Fruit fly (Drosophila melanogaster): ENCODE data around the gene CG4229.

The CG4229 gene

DNA sequence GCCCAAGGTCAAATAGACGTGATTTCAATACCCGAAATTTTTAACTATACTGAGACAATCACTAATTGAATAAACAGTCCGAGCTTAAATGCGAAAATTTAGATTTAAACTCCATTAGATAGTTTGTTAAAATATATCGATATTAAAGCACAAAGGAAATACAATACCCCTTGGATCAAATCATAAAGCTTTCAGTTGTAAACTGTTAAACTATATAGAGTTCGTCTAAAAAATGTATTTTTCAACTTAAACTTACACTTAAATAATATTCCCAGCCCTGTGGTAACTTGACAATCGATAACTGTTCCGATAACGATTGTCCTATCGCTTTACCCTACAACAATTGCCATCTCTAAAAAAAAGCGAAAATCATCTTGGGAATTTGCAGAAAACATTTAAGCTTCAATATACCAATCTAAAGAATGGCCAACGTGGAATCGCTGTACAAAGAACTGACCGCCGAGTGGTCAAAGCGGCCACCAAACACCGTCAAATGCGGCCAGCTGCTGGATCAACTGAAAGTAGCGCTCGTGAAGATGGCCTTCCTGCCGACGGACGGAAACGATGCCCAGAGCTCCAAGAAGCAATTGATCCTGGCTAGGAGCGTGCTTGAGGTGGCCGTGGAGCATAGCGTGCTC is 26.2 kb downstream of the CG4229 start, which contains the start of gene Rpn12 (continued):
- TF ChIP-seq fru (optimal IDR thresholded peaks at IDR 0.05) (no peak), Sry-β (GFP tag; optimal IDR thresholded peaks at IDR 0.05) (no peak), CG2875 (GFP tag; optimal IDR thresholded peaks at IDR 0.05) (no peak), Drgx (GFP tag; IDR thresholded peaks at IDR 0.05) (no peak), TFAM (GFP tag; optimal IDR thresholded peaks at IDR 0.05) (no peak), CG12744 (GFP tag; optimal IDR thresholded peaks at IDR 0.05) (no peak), CG18599 (GFP tag; optimal IDR thresholded peaks at IDR 0.05) (peak; percentile 24)

DNA sequence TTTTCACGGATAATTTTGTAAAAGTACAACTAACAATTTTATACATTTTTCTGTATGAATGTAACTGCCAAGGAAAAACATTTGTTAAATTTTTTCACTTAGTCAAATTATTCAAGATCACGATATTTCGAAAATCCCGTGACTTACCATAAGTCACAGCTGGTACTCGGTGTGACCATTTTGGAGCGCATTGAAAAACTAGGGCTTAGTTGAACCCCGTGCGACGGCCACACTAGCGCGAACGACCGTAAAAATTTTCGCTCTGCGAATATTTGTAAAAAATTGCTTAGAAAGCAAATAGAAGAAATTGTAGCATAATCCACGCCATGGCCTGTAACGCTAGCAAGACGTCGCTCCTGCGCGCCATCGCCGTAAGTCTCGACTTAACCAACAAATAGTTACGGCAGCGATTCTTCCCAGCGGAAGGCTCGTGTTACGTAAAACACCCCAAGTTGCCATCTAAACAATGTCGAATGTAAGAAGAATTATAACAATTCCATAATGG is 27.5 kb downstream of the CG4229 start, which contains the start of gene UQCR-C2:
Gene UQCR-C2, plus strand, starts transcription at position 51 of the 505 bp plus-strand sequence.
- TF ChIP-seq CG10274 (GFP tag; optimal IDR thresholded peaks at IDR 0.05), result no peak
- peak; percentile 11 for TF ChIP-seq HLH54F (GFP tag; optimal IDR thresholded peaks at IDR 0.05)
- TF ChIP-seq zfh1 (GFP tag; IDR thresholded peaks at IDR 0.05), result no peak
- no peak for TF ChIP-seq gt (GFP tag; IDR thresholded peaks at IDR 0.05)
- peak; percentile 23 for TF ChIP-seq zen (tag; optimal IDR thresholded peaks at IDR 0.05)
- TF ChIP-seq jing (GFP tag; optimal IDR thresholded peaks at IDR 0.05), result no peak
- peak; percentile 87 for TF ChIP-seq Ets65A (GFP tag)
- TF ChIP-seq CG31441 (GFP tag; IDR thresholded peaks at IDR 0.05), result peak; percentile 96
- peak; percentile 30; the same call in 1 of the 2 replicates for TF ChIP-seq amos (GFP tag; IDR thresholded peaks at IDR 0.05; ENCODE audit: partially characterized antibody)
- TF ChIP-seq CG4707 (GFP tag; optimal IDR thresholded peaks at IDR 0.05), result no peak
- TF ChIP-seq pzg (GFP tag; optimal IDR thresholded peaks at IDR 0.05), result peak; percentile 93
- TF ChIP-seq Sry-δ (GFP tag; optimal IDR thresholded peaks at IDR 0.05), result peak; percentile 67
- TF ChIP-seq grau (tag; optimal IDR thresholded peaks at IDR 0.05), result peak; percentile 41
- TF ChIP-seq CG4404 (GFP tag; IDR thresholded peaks at IDR 0.05), result no peak
- no peak for TF ChIP-seq CG2129 (GFP tag; IDR thresholded peaks at IDR 0.05; ENCODE audit: partially characterized antibody)
- TF ChIP-seq CG3847 (GFP tag; IDR thresholded peaks at IDR 0.05), result peak; percentile 38; the same call in 1 of the 2 replicates
- no peak for TF ChIP-seq CG11398 (GFP tag; optimal IDR thresholded peaks at IDR 0.05)
- TF ChIP-seq CG1529 (GFP tag; optimal IDR thresholded peaks at IDR 0.05), result no peak
- no peak for TF ChIP-seq Ada2b (GFP tag; IDR thresholded peaks at IDR 0.05)
- TF ChIP-seq NC2β (GFP tag; optimal IDR thresholded peaks at IDR 0.05), result peak; percentile 58
- TF ChIP-seq Sry-β (GFP tag; optimal IDR thresholded peaks at IDR 0.05), result peak; percentile 34
- no peak for TF ChIP-seq C15 (GFP tag; IDR thresholded peaks at IDR 0.05)
- no peak for TF ChIP-seq mam (GFP tag; optimal IDR thresholded peaks at IDR 0.05)
- peak; percentile 14 for TF ChIP-seq HmgD (GFP tag; optimal IDR thresholded peaks at IDR 0.05)
- TF ChIP-seq CG6791 (GFP tag; IDR thresholded peaks at IDR 0.05; ENCODE audit: partially characterized antibody), result peak; percentile 19; the same call in 1 of the 3 replicates
- TF ChIP-seq CG17829 (tag; optimal IDR thresholded peaks at IDR 0.05), result peak; percentile 60
- peak; percentile 65 for TF ChIP-seq Abd-B (GFP tag; optimal IDR thresholded peaks at IDR 0.05)
- peak; percentile 92 for TF ChIP-seq row (GFP tag; IDR thresholded peaks at IDR 0.05)
- TF ChIP-seq Hmr (GFP tag; optimal IDR thresholded peaks at IDR 0.05), result peak; percentile 8
- TF ChIP-seq CG15073 (GFP tag; optimal IDR thresholded peaks at IDR 0.05), result no peak
- no peak for TF ChIP-seq Hey (tag; optimal IDR thresholded peaks at IDR 0.05)
- TF ChIP-seq prd (optimal IDR thresholded peaks at IDR 0.05), result no peak
- no peak for TF ChIP-seq prd (GFP tag; IDR thresholded peaks at IDR 0.05)
- peak; percentile 61 for TF ChIP-seq sens (GFP tag)
- TF ChIP-seq chinmo (GFP tag; IDR thresholded peaks at IDR 0.05; ENCODE audit: partially characterized antibody), result 0 out of 4 replicates have a peak, but pooled peaks have one; percentile 28
- TF ChIP-seq ttk (GFP tag; IDR thresholded peaks at IDR 0.05), result no peak
- no peak for TF ChIP-seq MTF-1 (GFP tag; optimal IDR thresholded peaks at IDR 0.05; ENCODE audit: borderline replicate concordance)
- peak; percentile 23 for TF ChIP-seq twi (tag; optimal IDR thresholded peaks at IDR 0.05)
- peak; percentile 71 for TF ChIP-seq B-H2 (GFP tag; optimal IDR thresholded peaks at IDR 0.05)
- TF ChIP-seq stwl (tag; optimal IDR thresholded peaks at IDR 0.05), result peak; percentile 71
- no peak for TF ChIP-seq schlank (tag; optimal IDR thresholded peaks at IDR 0.05)
- TF ChIP-seq Lhr (GFP tag; optimal IDR thresholded peaks at IDR 0.05), result peak; percentile 51
- TF ChIP-seq ci (GFP tag; IDR thresholded peaks at IDR 0.05), result peak; percentile 6; the same call in 1 of the 3 replicates
